Fruit fly (Drosophila melanogaster): Measurements from ENCODE around the gene gzl.

The gzl gene

DNA sequence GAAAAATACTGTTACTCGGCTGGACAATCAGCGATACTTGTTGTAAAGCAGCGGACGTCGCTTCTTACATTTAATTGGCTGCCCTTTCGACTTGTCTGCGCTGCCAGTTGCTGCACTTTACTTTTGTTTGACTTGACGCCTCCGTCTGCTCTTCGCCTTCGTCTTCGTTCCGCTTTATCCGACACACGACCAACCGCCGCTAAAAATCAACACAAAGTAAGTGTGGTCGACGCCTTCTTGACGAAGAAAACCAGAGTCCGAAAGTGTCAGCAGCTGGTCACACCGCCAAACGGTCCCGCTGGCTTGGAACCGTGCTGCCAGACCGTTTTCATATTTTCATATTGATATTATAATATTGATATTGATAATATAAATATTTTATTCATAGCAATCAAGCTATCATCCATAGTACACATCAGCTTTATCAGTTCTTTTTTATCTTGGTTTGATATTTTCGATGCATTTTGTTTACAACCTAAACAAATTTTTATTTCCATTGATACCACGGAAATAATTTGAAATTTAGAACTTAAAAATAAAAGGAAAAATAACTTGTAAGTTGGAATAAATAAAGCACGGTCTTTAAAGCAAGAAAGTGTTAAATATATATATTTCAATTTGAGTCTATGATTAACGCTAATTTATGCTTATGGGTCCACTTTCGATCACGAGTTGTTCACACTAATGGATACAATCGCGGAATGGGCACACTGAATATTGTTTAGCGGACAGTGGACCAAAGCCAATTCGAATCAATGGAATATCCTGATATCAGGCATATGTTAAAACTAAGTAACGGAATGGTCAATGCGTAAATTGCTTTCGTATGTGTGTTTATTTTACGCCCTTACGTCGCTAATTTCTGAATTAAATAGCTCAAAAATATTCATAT, 23.2 kb downstream of the gzl start, which contains the start of gene Dmtn (continued):
- TF ChIP-seq Bdp1 (GFP tag; optimal IDR thresholded peaks at IDR 0.05): no peak
- peak; percentile 39 for TF ChIP-seq Fer1 (GFP tag; optimal IDR thresholded peaks at IDR 0.05)

DNA sequence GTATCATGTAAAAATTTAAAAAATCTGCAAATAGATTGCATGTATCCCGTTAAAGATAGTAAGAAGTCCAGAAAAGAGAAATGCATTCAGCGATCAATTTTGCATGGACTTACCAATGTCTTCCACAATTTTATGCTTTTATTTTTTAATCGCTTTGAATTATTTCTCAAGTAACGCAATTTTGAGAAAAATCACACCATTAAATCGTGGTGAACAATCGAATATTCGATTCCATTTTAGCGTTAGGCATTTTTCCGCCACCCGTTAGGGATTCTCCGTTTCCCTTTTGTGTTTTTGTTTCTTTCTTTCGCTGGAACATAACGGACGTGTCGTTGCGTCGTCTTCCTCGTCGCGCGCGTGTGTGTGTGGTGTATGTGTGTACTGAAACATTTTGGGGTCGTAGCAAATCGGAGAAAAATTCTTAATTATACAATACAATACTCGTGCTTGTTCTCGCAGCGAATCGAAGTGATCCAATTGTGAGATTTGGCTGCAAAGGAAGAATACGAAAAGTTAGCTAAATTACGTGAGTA, 23.9 kb downstream of the gzl start, which contains the start of gene gpp:
Gene gpp, plus strand, starts transcription at position 290 of the 533 bp plus-strand sequence.
- no peak for TF ChIP-seq en (GFP tag; optimal IDR thresholded peaks at IDR 0.05)
- peak; percentile 6 for TF ChIP-seq CG14710 (tag; optimal IDR thresholded peaks at IDR 0.05)
- TF ChIP-seq CG3407 (GFP tag; optimal IDR thresholded peaks at IDR 0.05): peak; percentile 28
- peak; percentile 22 for TF ChIP-seq CG4617 (GFP tag; optimal IDR thresholded peaks at IDR 0.05; ENCODE audit: borderline replicate concordance)
- peak; percentile 24 for TF ChIP-seq scrt (GFP tag; optimal IDR thresholded peaks at IDR 0.05)
- peak; percentile 66 for TF ChIP-seq Ets97D (GFP tag; optimal IDR thresholded peaks at IDR 0.05)
- TF ChIP-seq MTF-1 (GFP tag; optimal IDR thresholded peaks at IDR 0.05; ENCODE audit: borderline replicate concordance): peak; percentile 15
- peak; percentile 7 for TF ChIP-seq ftz-f1 (GFP tag; optimal IDR thresholded peaks at IDR 0.05)
- no peak for TF ChIP-seq CG5180 (GFP tag; optimal IDR thresholded peaks at IDR 0.05)
- no peak for TF ChIP-seq CG9727 (GFP tag; optimal IDR thresholded peaks at IDR 0.05)
- TF ChIP-seq lmd (GFP tag; IDR thresholded peaks at IDR 0.05): no peak
- no peak for TF ChIP-seq Scr (GFP tag; IDR thresholded peaks at IDR 0.05; ENCODE audit: partially characterized antibody)
- TF ChIP-seq CG3281 (GFP tag; optimal IDR thresholded peaks at IDR 0.05): no peak
- peak; percentile 19 for TF ChIP-seq Kr (GFP tag; optimal IDR thresholded peaks at IDR 0.05)
- TF ChIP-seq Med (GFP tag): peak; percentile 76
- TF ChIP-seq CG34376 (GFP tag; optimal IDR thresholded peaks at IDR 0.05): peak; percentile 39
- no peak for TF ChIP-seq CG34422 (GFP tag; IDR thresholded peaks at IDR 0.05)
- peak; percentile 95 for TF ChIP-seq sens (GFP tag)
- TF ChIP-seq sim (GFP tag; IDR thresholded peaks at IDR 0.05): no peak
- no peak for TF ChIP-seq tup (GFP tag; optimal IDR thresholded peaks at IDR 0.05)
- peak; percentile 26 for TF ChIP-seq Side (GFP tag; optimal IDR thresholded peaks at IDR 0.05)
- peak; percentile 31 for TF ChIP-seq nmo (GFP tag; optimal IDR thresholded peaks at IDR 0.05)
- TF ChIP-seq luna (GFP tag; optimal IDR thresholded peaks at IDR 0.05): no peak
- no peak for TF ChIP-seq inv (GFP tag; IDR thresholded peaks at IDR 0.05; ENCODE audit: partially characterized antibody)
- no peak for TF ChIP-seq bsh (GFP tag; optimal IDR thresholded peaks at IDR 0.05)
- TF ChIP-seq crol (GFP tag; IDR thresholded peaks at IDR 0.05): no peak
- TF ChIP-seq GATAe (GFP tag; conservative IDR thresholded peaks at IDR 0.05): no peak
- TF ChIP-seq CG5953 (GFP tag; IDR thresholded peaks at IDR 0.05): no peak
- peak; percentile 21 for TF ChIP-seq Nf-YB (GFP tag; optimal IDR thresholded peaks at IDR 0.05)
- no peak for TF ChIP-seq gt (GFP tag; IDR thresholded peaks at IDR 0.05)
- no peak for TF ChIP-seq hb (GFP tag; IDR thresholded peaks at IDR 0.05; ENCODE audit: partially characterized antibody)
- no peak for TF ChIP-seq gem (tag; optimal IDR thresholded peaks at IDR 0.05)
- TF ChIP-seq psq (GFP tag; optimal IDR thresholded peaks at IDR 0.05): peak; percentile 100
- peak; percentile 79 for TF ChIP-seq Ets65A (GFP tag)
- peak; percentile 4 for TF ChIP-seq CG6765 (GFP tag; optimal IDR thresholded peaks at IDR 0.05)
- TF ChIP-seq Dref (GFP tag; IDR thresholded peaks at IDR 0.05): no peak
- TF ChIP-seq Dp (GFP tag; optimal IDR thresholded peaks at IDR 0.05): peak; percentile 27
- no peak for TF ChIP-seq CG14667 (GFP tag; IDR thresholded peaks at IDR 0.05)
- peak in 1 of 2 experiments; percentile 14 for TF ChIP-seq Hr78 (GFP tag; optimal IDR thresholded peaks at IDR 0.05)
- peak; percentile 26 for TF ChIP-seq nerfin-1 (tag; optimal IDR thresholded peaks at IDR 0.05)
- TF ChIP-seq Stat92E (GFP tag; optimal IDR thresholded peaks at IDR 0.05): no peak
- peak; percentile 37 for TF ChIP-seq BEAF-32 (GFP tag; optimal IDR thresholded peaks at IDR 0.05)
- TF ChIP-seq Taf1 (GFP tag; IDR thresholded peaks at IDR 0.05): no peak
- no peak for TF ChIP-seq Lim3 (GFP tag; IDR thresholded peaks at IDR 0.05)
